Fruit fly (Drosophila melanogaster): ENCODE data around the gene CG13003.

Gene CG13003

dm6 chrX:16876425-16876824, at the start of gene CG13003:
TSS of gene CG13003 (minus strand) at chrX:16876544.
- no peak for TF ChIP-seq CG17801 (GFP tag; optimal IDR thresholded peaks at IDR 0.05; ENCODE audit: partially characterized antibody)

- no peak for TF ChIP-seq CG17801 (GFP tag; optimal IDR thresholded peaks at IDR 0.05; ENCODE audit: partially characterized antibody)
Measured at dm6 chrX:16924069-16924721, 47.9 kb upstream of the CG13003 start.

dm6 chrX:16923503-16923902, 47.2 kb upstream of the CG13003 start:
- TF ChIP-seq CG17801 (GFP tag; optimal IDR thresholded peaks at IDR 0.05; ENCODE audit: partially characterized antibody): no peak

DNA sequence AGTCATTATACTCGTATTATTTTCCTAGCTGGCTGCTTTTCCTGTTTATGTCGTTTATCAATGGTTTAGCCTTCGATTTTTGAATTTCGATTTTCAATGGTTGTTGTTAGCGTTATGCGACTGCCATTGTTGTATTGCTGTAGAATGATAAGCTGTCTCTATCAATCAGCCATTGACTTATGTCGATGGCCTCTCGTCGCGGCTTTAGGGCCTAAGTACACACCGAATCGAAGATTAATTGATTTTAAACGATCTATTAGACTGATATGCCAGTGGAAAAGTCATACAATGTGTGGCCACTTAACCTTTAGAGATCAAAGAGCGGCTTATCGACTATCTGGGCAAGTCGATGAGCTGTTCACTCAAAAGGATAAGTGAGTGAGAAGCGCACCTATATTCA, 46.3 kb upstream of the CG13003 start:
- TF ChIP-seq CG17801 (GFP tag; optimal IDR thresholded peaks at IDR 0.05; ENCODE audit: partially characterized antibody): no peak

DNA sequence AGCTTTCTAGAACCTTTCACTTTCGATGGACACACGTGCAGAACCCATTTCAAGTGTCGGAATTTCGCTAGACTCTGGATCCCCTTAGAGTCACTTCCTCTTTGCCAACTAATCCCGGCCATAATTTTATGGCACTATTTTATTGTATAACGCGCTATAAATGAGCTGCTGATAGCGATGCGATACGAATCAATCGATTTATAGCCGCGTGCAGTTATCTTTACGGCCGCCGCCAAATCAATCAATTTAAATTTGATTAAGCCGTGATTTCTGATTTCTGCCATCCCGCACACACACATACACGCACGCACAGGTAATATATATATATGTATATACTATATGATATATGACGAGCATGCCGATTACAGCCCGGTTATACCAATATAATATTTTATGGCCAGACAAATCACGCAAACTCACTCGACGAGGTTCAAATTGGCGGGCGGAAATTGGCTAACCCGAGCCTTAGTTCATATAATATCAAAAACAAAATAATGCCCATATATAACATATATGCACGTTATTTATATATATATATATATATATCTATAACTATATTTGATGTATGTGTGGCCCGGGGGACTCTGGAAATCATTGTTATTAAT, 44.4 kb upstream of the CG13003 start:
- TF ChIP-seq CG17801 (GFP tag; optimal IDR thresholded peaks at IDR 0.05; ENCODE audit: partially characterized antibody): no peak

DNA sequence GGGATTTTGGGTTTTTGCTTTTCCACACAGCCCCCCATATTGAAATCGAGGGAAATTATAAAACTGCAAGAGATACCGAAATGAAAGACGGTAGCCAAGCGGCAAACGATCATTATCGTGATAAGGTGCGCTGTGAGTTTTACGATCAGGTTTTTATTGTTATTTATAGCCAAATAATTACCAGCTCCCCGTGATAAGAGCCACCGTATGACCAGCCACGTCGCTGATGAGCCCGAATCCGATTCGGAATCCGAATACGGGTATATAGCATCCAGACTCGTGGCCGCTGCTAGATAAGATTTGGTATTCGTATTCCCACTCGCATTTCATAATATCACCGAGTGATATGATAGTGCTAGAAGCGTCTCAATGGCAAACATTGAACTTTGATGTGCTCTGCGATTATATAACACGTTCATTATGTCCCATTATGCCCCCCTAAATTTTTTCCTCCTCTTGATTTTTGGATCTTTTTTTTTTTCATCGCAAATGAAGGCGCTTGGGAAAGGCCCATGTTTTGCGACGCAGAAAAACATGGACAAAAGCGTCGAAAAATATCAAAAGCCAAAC, 42.5 kb upstream of the CG13003 start:
- no peak for TF ChIP-seq CG17801 (GFP tag; optimal IDR thresholded peaks at IDR 0.05; ENCODE audit: partially characterized antibody)

- no peak for TF ChIP-seq CG17801 (GFP tag; optimal IDR thresholded peaks at IDR 0.05; ENCODE audit: partially characterized antibody)
Measured at dm6 chrX:16917462-16917861, 41.1 kb upstream of the CG13003 start.

DNA sequence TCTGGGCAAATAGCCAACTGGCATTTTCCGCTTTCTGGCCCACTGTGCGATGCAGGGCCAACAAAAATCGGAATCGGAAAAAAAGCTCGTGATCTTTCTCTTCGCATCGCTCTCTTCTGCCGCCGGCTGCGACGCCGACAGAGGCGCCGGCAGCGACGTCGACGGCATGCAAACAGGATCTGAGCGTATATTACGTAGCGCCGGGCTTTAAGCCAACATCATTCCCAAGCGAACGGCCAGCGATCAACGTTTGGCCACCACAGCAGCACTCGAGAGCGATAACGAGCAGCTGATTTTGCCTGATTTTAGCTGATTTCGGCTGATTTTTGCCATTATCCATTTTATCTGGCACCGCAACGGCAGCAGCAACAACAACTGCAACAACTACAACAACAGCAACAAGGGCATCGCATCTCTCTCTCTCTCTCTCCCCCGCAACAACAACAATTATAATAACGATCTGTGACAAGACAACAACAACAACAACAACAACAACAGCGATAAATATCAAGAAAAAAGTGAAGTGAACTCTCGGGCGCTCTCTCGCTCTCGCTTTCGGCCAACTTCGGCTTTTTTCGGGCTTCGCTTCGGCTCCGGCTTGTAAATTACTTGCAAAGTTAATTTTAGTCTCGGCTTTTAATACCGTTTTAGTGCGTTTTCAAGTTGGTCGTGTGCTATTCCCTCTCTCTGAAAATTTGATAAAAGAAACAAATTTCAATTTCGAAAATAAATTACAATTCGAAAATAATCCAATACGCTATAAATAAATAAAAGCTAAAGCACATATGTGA, 36.8 kb upstream of the CG13003 start, which contains the start of gene CG4928:
CG4928 (plus strand) TSS at position 216 of the 791 bp plus-strand sequence.
- no peak for TF ChIP-seq CG17801 (GFP tag; optimal IDR thresholded peaks at IDR 0.05; ENCODE audit: partially characterized antibody)

- no peak for TF ChIP-seq CG17801 (GFP tag; optimal IDR thresholded peaks at IDR 0.05; ENCODE audit: partially characterized antibody)
Measured at dm6 chrX:16911962-16912361, 35.6 kb upstream of the CG13003 start.

dm6 chrX:16909886-16910285, 33.5 kb upstream of the CG13003 start:
- TF ChIP-seq CG17801 (GFP tag; optimal IDR thresholded peaks at IDR 0.05; ENCODE audit: partially characterized antibody): no peak

- TF ChIP-seq CG17801 (GFP tag; optimal IDR thresholded peaks at IDR 0.05; ENCODE audit: partially characterized antibody): no peak
Measured at dm6 chrX:16909297-16909696, 33.0 kb upstream of the CG13003 start.

dm6 chrX:16907675-16908074, 31.3 kb upstream of the CG13003 start:
- TF ChIP-seq CG17801 (GFP tag; optimal IDR thresholded peaks at IDR 0.05; ENCODE audit: partially characterized antibody): no peak

- no peak for TF ChIP-seq CG17801 (GFP tag; optimal IDR thresholded peaks at IDR 0.05; ENCODE audit: partially characterized antibody)
Measured at dm6 chrX:16907009-16907408, 30.7 kb upstream of the CG13003 start.

- TF ChIP-seq CG17801 (GFP tag; optimal IDR thresholded peaks at IDR 0.05; ENCODE audit: partially characterized antibody): no peak
Measured at dm6 chrX:16906065-16906464, 29.7 kb upstream of the CG13003 start.

DNA sequence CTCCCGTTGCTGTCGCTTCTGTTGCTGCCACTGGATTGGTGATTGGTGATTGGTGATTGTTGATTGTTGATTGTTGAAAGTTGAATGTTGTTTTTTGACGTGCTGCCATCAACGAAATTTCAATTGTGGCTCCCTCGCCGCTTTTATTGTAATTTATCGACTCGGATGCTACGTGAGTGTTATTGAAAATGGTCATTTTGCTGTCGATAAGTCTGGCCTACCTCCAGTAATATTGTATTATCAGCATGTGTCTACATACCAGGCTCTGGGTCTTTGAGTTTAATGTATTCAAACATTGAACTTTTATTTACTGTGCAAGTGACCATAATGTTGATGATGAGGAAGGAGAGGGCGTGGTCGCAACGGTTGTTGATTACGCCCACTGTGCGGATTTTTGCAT, 26.1 kb upstream of the CG13003 start:
- no peak for TF ChIP-seq CG17801 (GFP tag; optimal IDR thresholded peaks at IDR 0.05; ENCODE audit: partially characterized antibody)

dm6 chrX:16900283-16900682, 23.9 kb upstream of the CG13003 start:
- TF ChIP-seq CG17801 (GFP tag; optimal IDR thresholded peaks at IDR 0.05; ENCODE audit: partially characterized antibody): no peak
